Fruit fly (Drosophila melanogaster) whole organism, adult: ENCODE measurements around the gene CG15059.

ENCODE experiments used
- CG11617 ChIP-seq: fragments of 200-800 bp; sonication (Bioruptor generic); optimal IDR thresholded peaks from 2 replicates; lab custom pipeline; 2017; ENCODE audit warnings: mild to moderate bottlenecking, missing biosample characterization, missing genetic modification reagents, missing genetic modification characterization
- CG12768 ChIP-seq: fragments of 200-800 bp; sonication (Bioruptor generic); optimal IDR thresholded peaks from 2 replicates; lab custom pipeline; 2017; ENCODE audit warnings: missing biosample characterization, missing genetic modification characterization, mild to moderate bottlenecking, moderate library complexity, missing genetic modification reagents
- CG14711 ChIP-seq: fragments of 200-800 bp; sonication (Bioruptor generic); optimal IDR thresholded peaks from 2 replicates; lab custom pipeline; 2018; ENCODE audit warnings: missing biosample characterization, mild to moderate bottlenecking, missing genetic modification characterization, moderate library complexity
- CG1620 ChIP-seq: fragments of 200-800 bp; sonication (Bioruptor generic); optimal IDR thresholded peaks from 2 replicates; lab custom pipeline; 2016; ENCODE audit warnings: missing biosample characterization, missing genetic modification characterization
- CG33017 ChIP-seq: fragments of 200-800 bp; sonication (Bioruptor generic); optimal IDR thresholded peaks from 2 replicates; lab custom pipeline; 2018; ENCODE audit warnings: missing biosample characterization, mild to moderate bottlenecking, missing genetic modification characterization, moderate library complexity
- CG5204 ChIP-seq: fragments of 200-800 bp; sonication (Bioruptor generic); optimal IDR thresholded peaks from 2 replicates; lab custom pipeline; 2016; ENCODE audit warnings: missing biosample characterization, missing genetic modification characterization
- CG7045 ChIP-seq: fragments of 200-800 bp; sonication (Bioruptor generic); optimal IDR thresholded peaks from 2 replicates; lab custom pipeline; 2017; ENCODE audit warnings: missing biosample characterization, mild to moderate bottlenecking, missing genetic modification characterization
- CG7101 ChIP-seq: fragments of 200-800 bp; sonication (Bioruptor generic); optimal IDR thresholded peaks from 2 replicates; lab custom pipeline; 2018; ENCODE audit warnings: missing biosample characterization, mild to moderate bottlenecking, missing genetic modification characterization, moderate library complexity
- Clk ChIP-seq: fragments of 200-800 bp; sonication (Bioruptor generic); optimal IDR thresholded peaks from 2 replicates; lab custom pipeline; 2017; ENCODE audit warnings: missing biosample characterization, missing genetic modification characterization
- Crg-1 ChIP-seq: fragments of 200-800 bp; sonication (Bioruptor generic); optimal IDR thresholded peaks from 2 replicates; lab custom pipeline; 2016; ENCODE audit warnings: missing biosample characterization, missing genetic modification characterization
- Hr96 ChIP-seq: fragments of 200-800 bp; sonication (Bioruptor generic); optimal IDR thresholded peaks from 2 replicates; lab custom pipeline; 2016; ENCODE audit warnings: missing biosample characterization, missing genetic modification characterization
- Mnt ChIP-seq: fragments of 200-800 bp; sonication (Bioruptor generic); optimal IDR thresholded peaks from 2 replicates; lab custom pipeline; 2016; ENCODE audit warnings: missing biosample characterization, mild to moderate bottlenecking, missing genetic modification characterization
- bab1 ChIP-seq: fragments of 200-800 bp; sonication (Bioruptor generic); optimal IDR thresholded peaks from 3 replicates; lab custom pipeline; 2019; ENCODE audit warnings: missing biosample characterization, mild to moderate bottlenecking, missing genetic modification characterization, moderate library complexity
- cic ChIP-seq: fragments of 200-800 bp; sonication (Bioruptor generic); optimal IDR thresholded peaks from 2 replicates; lab custom pipeline; 2017; ENCODE audit warnings: missing biosample characterization, mild to moderate bottlenecking, missing genetic modification characterization, moderate library complexity
- cnc ChIP-seq, 2 experiments: fragments of >200 bp; optimal IDR thresholded peaks; 2 replicates each; lab custom pipeline; 2017
- kay ChIP-seq: fragments of 200-800 bp; sonication (Bioruptor generic); peaks from one replicate; lab custom pipeline; 2016; ENCODE audit warnings: missing biosample characterization, missing genetic modification characterization, borderline replicate concordance
- ovo ChIP-seq: fragments of 200-800 bp; sonication (Bioruptor generic); optimal IDR thresholded peaks from 2 replicates; lab custom pipeline; 2016; ENCODE audit warnings: missing biosample characterization, missing genetic modification characterization
- pad ChIP-seq: fragments of 200-800 bp; sonication (Bioruptor generic); optimal IDR thresholded peaks from 3 replicates; lab custom pipeline; 2017; ENCODE audit warnings: missing biosample characterization, missing genetic modification characterization, mild to moderate bottlenecking, moderate library complexity, missing genetic modification reagents
- tj ChIP-seq: fragments of 200-800 bp; sonication (Bioruptor generic); optimal IDR thresholded peaks from 3 replicates; lab custom pipeline; 2017; ENCODE audit warnings: missing biosample characterization, mild to moderate bottlenecking, missing genetic modification characterization, moderate library complexity
- toe ChIP-seq: fragments of 200-800 bp; sonication (Bioruptor generic); optimal IDR thresholded peaks from 2 replicates; lab custom pipeline; 2016; ENCODE audit warnings: missing biosample characterization, missing genetic modification characterization

Gene CG15059

DNA sequence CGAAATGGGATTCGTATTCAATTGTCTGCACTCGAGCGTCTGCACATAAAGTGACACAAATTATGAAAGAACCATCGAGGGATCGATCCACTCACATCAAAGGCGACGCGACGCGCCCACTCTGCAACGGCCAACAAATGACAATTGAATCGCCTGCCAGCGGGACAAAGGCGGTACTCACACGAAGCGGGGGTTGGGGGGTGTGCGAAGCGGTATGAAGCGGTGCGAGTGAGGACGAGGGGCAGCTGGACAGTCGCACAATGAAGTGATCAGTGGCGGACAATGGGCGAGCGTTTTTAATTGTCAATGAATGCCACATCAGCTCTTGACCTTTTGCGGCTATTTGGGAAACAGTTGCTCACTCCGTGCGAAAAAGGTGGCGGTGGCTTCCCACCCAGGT, 28.3 kb upstream of the CG15059 start:
- TF ChIP-seq tj (GFP tag; lab: Kevin White, UChicago) = no peak

dm6 chrX:18285215-18285614, 25.9 kb upstream of the CG15059 start:
- TF ChIP-seq tj (GFP tag; lab: Kevin White, UChicago) = no peak
- no peak for TF ChIP-seq CG7101 (tag; lab: Kevin White, UChicago)
- TF ChIP-seq bab1 (GFP tag; lab: Kevin White, UChicago) = no peak
- no peak for TF ChIP-seq CG7045
- no peak for TF ChIP-seq pad (GFP tag; lab: Kevin White, UChicago)
- TF ChIP-seq Hr96 (GFP tag; lab: Kevin White, UChicago) = no peak
- no peak for TF ChIP-seq cic (GFP tag; lab: Kevin White, UChicago)
- TF ChIP-seq ovo (GFP tag; lab: Kevin White, UChicago) = no peak
- TF ChIP-seq CG12768 (GFP tag; lab: Kevin White, UChicago) = no peak
- no peak for TF ChIP-seq toe (GFP tag; lab: Kevin White, UChicago)
- TF ChIP-seq CG14711 (tag; lab: Kevin White, UChicago) = no peak
- no peak for TF ChIP-seq CG11617
- no peak for TF ChIP-seq Mnt (GFP tag; lab: Kevin White, UChicago)
- TF ChIP-seq CG33017 = no peak

DNA sequence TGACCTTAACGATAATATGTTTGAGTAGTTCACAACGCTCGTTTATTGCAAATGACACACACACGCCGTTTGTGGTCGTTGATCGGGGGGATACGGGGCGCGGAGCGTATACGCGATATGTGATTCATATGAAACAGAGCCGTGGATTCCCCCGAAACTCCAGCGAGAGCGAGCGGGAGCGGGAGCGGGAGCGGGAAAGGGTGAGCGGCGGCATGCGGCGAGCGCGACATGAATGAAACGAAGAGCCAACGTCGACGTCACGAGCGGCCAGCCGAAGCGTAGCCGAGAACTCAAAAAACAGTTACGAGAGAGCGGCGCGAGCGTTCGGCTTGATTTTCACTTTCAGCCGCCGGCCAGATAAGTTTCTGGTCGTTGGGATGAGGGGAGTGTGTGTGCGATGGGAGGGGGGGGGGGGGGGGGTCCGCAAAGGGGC, 23.1 kb upstream of the CG15059 start:
- TF ChIP-seq CG12768 (GFP tag; lab: Kevin White, UChicago) (no peak), toe (GFP tag; lab: Kevin White, UChicago) (no peak), cic (GFP tag; lab: Kevin White, UChicago) (peak; percentile 86), CG5204 (GFP tag; lab: Kevin White, UChicago) (no peak), CG1620 (no peak), tj (GFP tag; lab: Kevin White, UChicago) (peak; percentile 69), bab1 (GFP tag; lab: Kevin White, UChicago) (no peak), CG11617 (no peak), pad (GFP tag; lab: Kevin White, UChicago) (no peak), Mnt (GFP tag; lab: Kevin White, UChicago) (no peak), Crg-1 (GFP tag; lab: Kevin White, UChicago) (no peak), Hr96 (GFP tag; lab: Kevin White, UChicago) (no peak), CG7101 (tag; lab: Kevin White, UChicago) (no peak), kay (peak; percentile 96)

dm6 chrX:18278706-18279105, 19.4 kb upstream of the CG15059 start:
- TF ChIP-seq CG7045 = no peak
- TF ChIP-seq Hr96 (GFP tag; lab: Kevin White, UChicago) = no peak
- no peak for TF ChIP-seq CG7101 (tag; lab: Kevin White, UChicago)
- no peak for TF ChIP-seq CG14711 (tag; lab: Kevin White, UChicago)
- TF ChIP-seq pad (GFP tag; lab: Kevin White, UChicago) = no peak
- TF ChIP-seq tj (GFP tag; lab: Kevin White, UChicago) = no peak
- TF ChIP-seq Mnt (GFP tag; lab: Kevin White, UChicago) = no peak
- TF ChIP-seq CG33017 = no peak
- no peak for TF ChIP-seq Clk
- TF ChIP-seq CG11617 = no peak
- TF ChIP-seq CG1620 = no peak
- no peak for TF ChIP-seq toe (GFP tag; lab: Kevin White, UChicago)
- no peak for TF ChIP-seq CG12768 (GFP tag; lab: Kevin White, UChicago)
- no peak for TF ChIP-seq ovo (GFP tag; lab: Kevin White, UChicago)
- no peak for TF ChIP-seq bab1 (GFP tag; lab: Kevin White, UChicago)
- TF ChIP-seq CG5204 (GFP tag; lab: Kevin White, UChicago) = no peak

DNA sequence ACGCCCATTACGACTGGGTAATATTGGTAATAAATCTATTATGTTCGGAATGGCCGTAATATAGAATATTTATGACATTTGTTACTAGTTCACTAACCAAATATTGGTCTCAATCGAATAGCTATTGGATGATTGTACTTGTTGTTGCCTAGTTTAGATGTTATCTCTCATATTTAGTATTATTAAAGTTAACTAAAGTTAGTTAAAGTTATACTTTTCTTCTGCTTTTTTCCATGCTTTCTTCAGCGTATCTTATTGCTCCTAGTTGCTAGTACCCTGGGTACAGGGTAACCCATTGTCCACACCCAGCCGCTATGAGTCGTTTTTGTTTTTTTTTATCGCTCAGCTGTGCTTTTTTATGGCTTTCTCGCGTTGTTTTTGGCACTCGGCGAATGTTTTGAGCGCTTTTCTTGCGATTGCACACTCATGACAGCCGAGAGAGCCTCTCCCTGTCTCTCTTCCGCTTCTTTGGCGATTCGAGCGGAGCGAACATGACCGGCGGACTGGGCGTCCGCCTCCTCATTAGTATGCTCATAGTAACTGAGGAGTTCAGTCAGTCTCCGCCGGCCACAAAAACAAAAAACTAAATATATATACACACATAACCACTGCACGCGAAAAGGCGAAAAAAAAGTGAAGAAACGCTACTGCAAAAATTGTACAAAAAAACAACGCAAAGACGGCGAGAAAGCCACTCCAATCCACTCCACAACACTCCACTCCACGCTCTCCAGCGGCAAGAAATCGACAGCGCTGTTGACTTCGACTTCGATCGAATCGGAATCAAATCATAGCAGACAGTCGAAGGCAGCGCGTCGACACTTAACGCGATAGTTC, 17.4 kb upstream of the CG15059 start, which contains the start of gene upd3:
Gene upd3 (plus strand): TSS at position 749 of the 837 bp plus-strand sequence.
- TF ChIP-seq Clk = no peak
- no peak for TF ChIP-seq CG5204 (GFP tag; lab: Kevin White, UChicago)
- no peak for TF ChIP-seq Hr96 (GFP tag; lab: Kevin White, UChicago)
- TF ChIP-seq toe (GFP tag; lab: Kevin White, UChicago) = no peak
- no peak for TF ChIP-seq CG33017
- TF ChIP-seq Crg-1 (GFP tag; lab: Kevin White, UChicago) = no peak
- no peak for TF ChIP-seq pad (GFP tag; lab: Kevin White, UChicago)
- TF ChIP-seq CG12768 (GFP tag; lab: Kevin White, UChicago) = no peak
- no peak for TF ChIP-seq cnc (optimal IDR thresholded peaks at IDR 0.05; lab: Kevin White, UChicago)
- no peak for TF ChIP-seq CG1620
- TF ChIP-seq Mnt (GFP tag; lab: Kevin White, UChicago) = no peak
- TF ChIP-seq bab1 (GFP tag; lab: Kevin White, UChicago) = no peak

dm6 chrX:18275902-18276301, 16.6 kb upstream of the CG15059 start:
- TF ChIP-seq toe (GFP tag; lab: Kevin White, UChicago) = no peak
- TF ChIP-seq CG1620 = no peak
- peak; percentile 36 for TF ChIP-seq kay
- no peak for TF ChIP-seq bab1 (GFP tag; lab: Kevin White, UChicago)
